Worm (Caenorhabditis elegans) whole organism, young adult: ENCODE data around the gene rmd-1.

Experiments used
- ama-1 ChIP-seq, 3 experiments: fragments of 150-350 bp in 1 of 3; sonication (generic microtip) in 2 of 3; optimal IDR thresholded peaks; 2 replicates each; lab custom pipeline; 2014 to 2018; ENCODE audit warnings: missing biosample characterization in 2 of 3, missing genetic modification characterization in 2 of 3, missing genetic modification reagents in 2 of 3
- atf-7 ChIP-seq: sonication (generic microtip); optimal IDR thresholded peaks from 2 replicates; lab custom pipeline; 2017; ENCODE audit warnings: mild to moderate bottlenecking, missing genetic modification characterization, missing compliant biosample characterization
- lin-54 ChIP-seq: fragments of 200-800 bp; sonication (Bioruptor generic); optimal IDR thresholded peaks from 2 replicates; lab custom pipeline; 2018; ENCODE audit warnings: mild to moderate bottlenecking, missing genetic modification characterization, missing compliant biosample characterization
- repo-1 ChIP-seq: sonication (generic microtip); optimal IDR thresholded peaks from 2 replicates; lab custom pipeline; 2017; ENCODE audit warnings: mild to moderate bottlenecking, missing genetic modification characterization, missing compliant biosample characterization
- snpc-4 ChIP-seq, 5 experiments: fragments of 150-350 bp in 1 of 5; sonication (generic microtip) in 4 of 5; optimal IDR thresholded peaks; 2 replicates each; lab custom pipeline; 2014 to 2018; ENCODE audit warnings: missing genetic modification characterization in 5 of 5, missing biosample characterization in 3 of 5, antibody characterized with exemption in 2 of 5, mild to moderate bottlenecking in 2 of 5, missing compliant biosample characterization in 2 of 5, missing genotype in 2 of 5, moderate library complexity in 2 of 5, missing genetic modification reagents in 1 of 5

- TF ChIP-seq lin-54 (GFP tag; lab: Kevin White, UChicago): no peak
- no peak for TF ChIP-seq repo-1 (tag; lab: Kevin White, UChicago)
- no peak for TF ChIP-seq atf-7
- TF ChIP-seq snpc-4 (GFP tag; optimal IDR thresholded peaks at IDR 0.05; lab: Kevin White, UChicago): no peak
- no peak for TF ChIP-seq snpc-4 (tag; optimal IDR thresholded peaks at IDR 0.05; lab: Kevin White, UChicago)
- TF ChIP-seq ama-1 (optimal IDR thresholded peaks at IDR 0.05; lab: Kevin White, UChicago): no peak
- no peak for TF ChIP-seq ama-1 (GFP tag; optimal IDR thresholded peaks at IDR 0.05; lab: Kevin White, UChicago)
Observed at ce11 chrIII:9734030-9734429, 24.9 kb upstream of the rmd-1 start.
